Fruit fly (Drosophila melanogaster): ENCODE measurements around the gene mtg.

The mtg gene

DNA sequence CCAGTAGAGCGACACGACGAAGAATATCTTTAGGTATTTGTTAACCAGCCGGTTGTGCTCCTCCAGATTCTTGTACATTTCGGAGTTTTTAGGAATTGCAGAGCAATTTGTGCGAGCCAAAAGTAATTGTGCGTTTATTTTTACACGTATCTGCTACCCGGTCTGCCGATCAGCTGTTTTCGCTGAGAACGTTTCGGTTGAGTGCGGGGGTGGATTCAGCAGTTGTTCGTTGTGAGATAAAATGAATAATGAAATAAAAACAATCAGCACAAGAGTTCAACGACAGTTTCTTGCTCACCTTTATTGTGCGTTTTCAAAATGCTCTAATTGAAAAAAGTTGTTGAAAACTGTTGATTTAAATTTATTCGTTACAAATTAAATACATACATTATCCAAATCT, 53.6 kb downstream of the mtg start, which contains the start of gene nac (continued):
- TF ChIP-seq CG9609 (GFP tag; optimal IDR thresholded peaks at IDR 0.05) (no peak), CG7987 (GFP tag; optimal IDR thresholded peaks at IDR 0.05) (peak; percentile 12), HLHmδ (GFP tag; optimal IDR thresholded peaks at IDR 0.05) (no peak), MBD-R2 (GFP tag; IDR thresholded peaks at IDR 0.05) (peak; percentile 79), CG7839 (tag; optimal IDR thresholded peaks at IDR 0.05) (peak; percentile 5), HmgZ (tag; optimal IDR thresholded peaks at IDR 0.05) (peak; percentile 41), CG10366 (GFP tag; IDR thresholded peaks at IDR 0.05) (0 out of 2 replicates have a peak, but pooled peaks have one; percentile 20), Med (GFP tag) (peak; percentile 79), sob (GFP tag; IDR thresholded peaks at IDR 0.05) (0 out of 2 replicates have a peak, but pooled peaks have one; percentile 14), CG15269 (tag; optimal IDR thresholded peaks at IDR 0.05) (no peak), CG2116 (GFP tag; optimal IDR thresholded peaks at IDR 0.05) (no peak), CG11723 (GFP tag; optimal IDR thresholded peaks at IDR 0.05) (no peak), pb (GFP tag; optimal IDR thresholded peaks at IDR 0.05) (no peak), CG3281 (GFP tag; optimal IDR thresholded peaks at IDR 0.05) (peak; percentile 8), row (GFP tag; IDR thresholded peaks at IDR 0.05) (peak; percentile 94), Xbp1 (GFP tag; optimal IDR thresholded peaks at IDR 0.05) (peak; percentile 28), pzg (GFP tag; optimal IDR thresholded peaks at IDR 0.05) (peak; percentile 9)

DNA sequence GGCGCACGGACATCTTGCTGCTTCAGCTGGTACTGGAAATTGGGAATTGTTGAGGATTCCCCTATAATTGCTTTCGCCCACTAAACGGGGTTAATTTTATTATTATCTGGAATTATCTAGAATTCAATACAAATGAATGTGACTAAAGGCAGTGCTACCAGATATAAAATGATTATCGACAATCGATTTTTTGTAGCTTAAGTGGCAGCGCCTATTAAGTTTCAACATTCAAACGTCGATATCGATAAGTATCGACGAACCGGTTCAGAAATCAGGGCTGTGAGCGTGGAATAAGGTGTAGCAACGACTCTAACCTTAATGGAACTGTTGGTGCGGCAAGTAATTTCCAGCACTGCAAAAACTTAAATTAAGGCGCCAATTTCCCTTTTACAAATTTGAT, 54.8 kb downstream of the mtg start, which contains the start of gene Sgt1:
Gene Sgt1, minus strand, starts transcription at position 165 of the 400 bp plus-strand sequence.
- TF ChIP-seq gfzf (GFP tag; optimal IDR thresholded peaks at IDR 0.05) (peak; percentile 56), corto (GFP tag; optimal IDR thresholded peaks at IDR 0.05) (no peak), CG17361 (GFP tag; IDR thresholded peaks at IDR 0.05) (0 out of 3 replicates have a peak, but pooled peaks have one; percentile 21), Ets65A (GFP tag) (peak; percentile 95), CG10366 (GFP tag; IDR thresholded peaks at IDR 0.05) (no peak), shn (GFP tag; optimal IDR thresholded peaks at IDR 0.05) (peak; percentile 50), HLH3B (GFP tag; IDR thresholded peaks at IDR 0.05) (no peak), cg (GFP tag; optimal IDR thresholded peaks at IDR 0.05) (no peak), nom (GFP tag; optimal IDR thresholded peaks at IDR 0.05) (no peak), Hr51 (GFP tag; optimal IDR thresholded peaks at IDR 0.05) (peak in 1 of 2 experiments; percentile 17), sd (tag; optimal IDR thresholded peaks at IDR 0.05) (peak; percentile 47), HHEX (GFP tag; optimal IDR thresholded peaks at IDR 0.05) (no peak), zfh1 (GFP tag; IDR thresholded peaks at IDR 0.05) (peak; percentile 44; the same call in 1 of the 3 replicates), E2f1 (GFP tag; IDR thresholded peaks at IDR 0.05) (no peak), bbx (GFP tag; IDR thresholded peaks at IDR 0.05; ENCODE audit: partially characterized antibody) (peak; percentile 92), peb (GFP tag; IDR thresholded peaks at IDR 0.05) (no peak), sqz (GFP tag; optimal IDR thresholded peaks at IDR 0.05) (no peak), Atf-2 (GFP tag; optimal IDR thresholded peaks at IDR 0.05) (no peak), CG12104 (GFP tag; optimal IDR thresholded peaks at IDR 0.05) (no peak), CG7745 (tag; optimal IDR thresholded peaks at IDR 0.05) (peak; percentile 29), tgo (GFP tag; IDR thresholded peaks at IDR 0.05) (no peak), lola (GFP tag; optimal IDR thresholded peaks at IDR 0.05) (no peak), CG7963 (GFP tag; IDR thresholded peaks at IDR 0.05; ENCODE audit: partially characterized antibody) (peak; percentile 91), Ada2b (GFP tag; IDR thresholded peaks at IDR 0.05) (no peak), Xrp1 (GFP tag; IDR thresholded peaks at IDR 0.05) (no peak), Taf1 (GFP tag; IDR thresholded peaks at IDR 0.05) (no peak), eve (GFP tag; optimal IDR thresholded peaks at IDR 0.05) (no peak), crol (GFP tag; IDR thresholded peaks at IDR 0.05) (no peak), CG7556 (GFP tag; optimal IDR thresholded peaks at IDR 0.05) (no peak), CG30403 (GFP tag; optimal IDR thresholded peaks at IDR 0.05) (peak; percentile 56), CG30431 (GFP tag; optimal IDR thresholded peaks at IDR 0.05) (no peak), tx (GFP tag; optimal IDR thresholded peaks at IDR 0.05) (peak; percentile 31), Side (GFP tag; optimal IDR thresholded peaks at IDR 0.05) (peak; percentile 26), Chrac-16 (GFP tag; optimal IDR thresholded peaks at IDR 0.05) (peak; percentile 8), Neu2 (GFP tag; optimal IDR thresholded peaks at IDR 0.05; ENCODE audit: borderline replicate concordance) (no peak)

Data from whole organism, embryonic.